Worm (Caenorhabditis elegans) whole organism, late embryonic: ENCODE results near the gene parn-1.

Source experiments
- ama-1 ChIP-seq: fragments of 150-350 bp; optimal IDR thresholded peaks from 2 replicates; lab custom pipeline; 2014
- ceh-6 ChIP-seq: fragments of 200-800 bp; sonication (Bioruptor generic); optimal IDR thresholded peaks from 2 replicates; lab custom pipeline; 2018; ENCODE audit warnings: mild to moderate bottlenecking, missing genetic modification characterization, missing compliant biosample characterization
- fkh-10 ChIP-seq: fragments of 150-350 bp; optimal IDR thresholded peaks from 2 replicates; lab custom pipeline; 2014; ENCODE audit warnings: missing biosample characterization, missing genetic modification reagents, missing genetic modification characterization
- nhr-11 ChIP-seq: fragments of 150-350 bp; optimal IDR thresholded peaks from 2 replicates; lab custom pipeline; 2014; ENCODE audit warnings: missing biosample characterization, missing genetic modification characterization
- pros-1 ChIP-seq: fragments of 150-350 bp; optimal IDR thresholded peaks from 2 replicates; lab custom pipeline; 2014; ENCODE audit warnings: missing biosample characterization, missing genetic modification reagents, missing genetic modification characterization
- tbx-2 ChIP-seq: sonication (generic microtip); optimal IDR thresholded peaks from 2 replicates; lab custom pipeline; 2016; ENCODE audit warnings: missing genetic modification characterization, missing compliant biosample characterization

- no peak for TF ChIP-seq fkh-10 (GFP tag; lab: Kevin White, UChicago)
- no peak for TF ChIP-seq tbx-2 (tag; lab: Kevin White, UChicago)
- no peak for TF ChIP-seq pros-1
- TF ChIP-seq nhr-11 = no peak
- TF ChIP-seq ama-1 (lab: Kevin White, UChicago) = no peak
- TF ChIP-seq ceh-6 (GFP tag; lab: Kevin White, UChicago) = no peak
These were observed 34.2 kb upstream of the parn-1 start, which contains the start of gene R11D1.10 for ce11 chrV:12729220-12729619.
